Fruit fly (Drosophila melanogaster): ENCODE measurements around the gene Mkp3.
A peak's percentile ranks its signal among the peaks of the same experiment; 100 is the strongest.

Gene Mkp3

DNA sequence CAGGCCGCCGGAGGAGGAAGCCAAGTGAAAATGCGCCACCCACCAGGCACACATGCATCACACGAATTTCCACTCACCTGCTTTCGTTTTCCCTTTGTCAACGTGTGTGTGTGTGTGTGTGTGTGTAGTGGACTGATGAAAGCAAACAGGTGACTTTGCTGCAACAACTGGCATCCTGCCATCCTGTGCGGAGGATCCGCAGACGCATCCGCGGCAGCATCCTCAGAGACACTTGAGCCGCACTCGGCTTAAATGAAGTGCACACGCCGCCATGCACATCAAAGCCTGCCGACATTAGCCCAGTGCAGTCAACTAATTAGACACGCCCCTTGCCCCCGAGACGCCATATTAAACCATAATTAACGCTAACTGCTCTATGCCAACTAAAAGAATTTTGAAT is 27.4 kb downstream of the Mkp3 start:
- TF ChIP-seq OdsH (GFP tag; optimal IDR thresholded peaks at IDR 0.05) (no peak), psq (GFP tag; optimal IDR thresholded peaks at IDR 0.05) (no peak), Vsx2 (GFP tag; optimal IDR thresholded peaks at IDR 0.05; ENCODE audit: partially characterized antibody) (no peak), sage (GFP tag; optimal IDR thresholded peaks at IDR 0.05) (no peak), Hr83 (GFP tag; optimal IDR thresholded peaks at IDR 0.05; ENCODE audit: poor library complexity, severe bottlenecking) (no peak)

DNA sequence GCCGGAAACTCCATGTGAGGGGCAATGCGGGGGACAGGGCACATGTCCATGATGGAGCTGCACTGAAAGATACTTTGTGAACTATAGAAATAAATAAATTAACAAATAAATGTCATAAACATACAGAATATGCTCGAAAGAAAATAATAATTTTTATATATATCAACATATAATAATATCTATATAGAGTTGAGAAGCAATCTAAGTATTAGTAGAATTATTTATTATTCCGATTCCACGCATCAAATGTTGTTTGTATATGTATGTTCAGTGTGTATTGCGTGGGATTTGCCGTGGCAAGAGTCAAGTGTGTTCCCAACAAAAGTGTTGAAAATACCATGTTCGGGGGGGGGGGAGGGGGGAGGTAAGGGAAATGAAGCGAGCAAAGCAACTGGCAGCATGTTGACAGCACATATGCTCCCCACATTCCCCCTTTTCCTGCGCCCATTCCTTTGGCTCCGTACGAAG is 29.3 kb downstream of the Mkp3 start:
- no peak for TF ChIP-seq lola (GFP tag; optimal IDR thresholded peaks at IDR 0.05)
- TF ChIP-seq psq (GFP tag; optimal IDR thresholded peaks at IDR 0.05) = peak; percentile 47
- TF ChIP-seq h (GFP tag; optimal IDR thresholded peaks at IDR 0.05) = peak; percentile 1
- TF ChIP-seq Dfd (GFP tag; optimal IDR thresholded peaks at IDR 0.05) = peak; percentile 95
- TF ChIP-seq Mio (GFP tag; optimal IDR thresholded peaks at IDR 0.05) = no peak
- TF ChIP-seq CG9705 (GFP tag; optimal IDR thresholded peaks at IDR 0.05) = no peak
- peak; percentile 24 for TF ChIP-seq OdsH (GFP tag; optimal IDR thresholded peaks at IDR 0.05)
- peak; percentile 27 for TF ChIP-seq Sp1 (GFP tag; optimal IDR thresholded peaks at IDR 0.05)
- TF ChIP-seq HLH106 (tag; optimal IDR thresholded peaks at IDR 0.05) = peak; percentile 30
- TF ChIP-seq rgr (GFP tag; optimal IDR thresholded peaks at IDR 0.05) = peak; percentile 19
- TF ChIP-seq Hr78 (GFP tag; optimal IDR thresholded peaks at IDR 0.05) = no peak
- peak in 1 of 2 experiments; percentile 40 for TF ChIP-seq foxo (GFP tag; optimal IDR thresholded peaks at IDR 0.05)
- no peak for TF ChIP-seq pan (optimal IDR thresholded peaks at IDR 0.05)

DNA sequence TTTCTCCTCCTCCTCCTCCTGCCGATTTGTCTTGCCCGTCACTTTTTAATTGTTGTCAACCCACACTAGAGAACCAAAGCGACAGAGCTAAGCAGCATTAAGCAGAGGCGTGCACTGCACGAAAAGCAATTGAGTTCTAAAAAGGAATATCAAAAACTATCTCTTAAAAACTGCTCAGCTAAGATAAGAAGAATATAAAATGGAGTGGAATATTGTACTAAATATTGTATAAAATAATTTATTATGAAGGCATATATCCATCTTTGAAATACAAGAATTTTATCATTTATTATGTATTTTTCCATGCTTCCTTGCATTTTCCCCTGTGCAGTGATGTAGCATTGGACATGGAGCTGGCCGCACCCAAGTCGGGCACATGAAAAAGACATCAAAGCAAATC is 31.2 kb downstream of the Mkp3 start:
- TF ChIP-seq rgr (GFP tag; optimal IDR thresholded peaks at IDR 0.05) = peak; percentile 45
- TF ChIP-seq sage (GFP tag; optimal IDR thresholded peaks at IDR 0.05) = no peak
- TF ChIP-seq psq (GFP tag; optimal IDR thresholded peaks at IDR 0.05) = peak; percentile 39
- TF ChIP-seq jim (GFP tag; optimal IDR thresholded peaks at IDR 0.05) = no peak
- TF ChIP-seq foxo (GFP tag; optimal IDR thresholded peaks at IDR 0.05) = peak in 1 of 2 experiments; percentile 36
- TF ChIP-seq Vsx2 (GFP tag; optimal IDR thresholded peaks at IDR 0.05; ENCODE audit: partially characterized antibody) = no peak
- no peak for TF ChIP-seq Abd-B (GFP tag; optimal IDR thresholded peaks at IDR 0.05)
- peak; percentile 44 for TF ChIP-seq h (GFP tag; optimal IDR thresholded peaks at IDR 0.05)
- no peak for TF ChIP-seq dl (GFP tag; optimal IDR thresholded peaks at IDR 0.05; ENCODE audit: insufficient read depth in 1 of 2, partially characterized antibody in 2 of 2)
- TF ChIP-seq woc (GFP tag; optimal IDR thresholded peaks at IDR 0.05) = peak; percentile 14
- TF ChIP-seq brk (GFP tag; optimal IDR thresholded peaks at IDR 0.05) = no peak
- TF ChIP-seq tai (GFP tag; optimal IDR thresholded peaks at IDR 0.05) = no peak
- peak; percentile 46 for TF ChIP-seq Sp1 (GFP tag; optimal IDR thresholded peaks at IDR 0.05)
- no peak for TF ChIP-seq usp (GFP tag; optimal IDR thresholded peaks at IDR 0.05)
- no peak for TF ChIP-seq Jra (GFP tag; optimal IDR thresholded peaks at IDR 0.05)
- TF ChIP-seq fru (GFP tag; optimal IDR thresholded peaks at IDR 0.05) = peak; percentile 16
- no peak for TF ChIP-seq dmrt93B (GFP tag; optimal IDR thresholded peaks at IDR 0.05)
- TF ChIP-seq N (GFP tag; optimal IDR thresholded peaks at IDR 0.05) = no peak
- peak; percentile 29 for TF ChIP-seq HLH106 (tag; optimal IDR thresholded peaks at IDR 0.05)
- peak; percentile 8 for TF ChIP-seq ey (GFP tag; optimal IDR thresholded peaks at IDR 0.05)
- no peak for TF ChIP-seq pan (optimal IDR thresholded peaks at IDR 0.05)
- TF ChIP-seq Hnf4 (GFP tag; optimal IDR thresholded peaks at IDR 0.05) = no peak
- peak; percentile 48 for TF ChIP-seq OdsH (GFP tag; optimal IDR thresholded peaks at IDR 0.05)
- no peak for TF ChIP-seq Mio (GFP tag; optimal IDR thresholded peaks at IDR 0.05)
- TF ChIP-seq CrebA (GFP tag; optimal IDR thresholded peaks at IDR 0.05; ENCODE audit: borderline replicate concordance) = no peak
- TF ChIP-seq CG32264 (GFP tag; optimal IDR thresholded peaks at IDR 0.05) = no peak

DNA sequence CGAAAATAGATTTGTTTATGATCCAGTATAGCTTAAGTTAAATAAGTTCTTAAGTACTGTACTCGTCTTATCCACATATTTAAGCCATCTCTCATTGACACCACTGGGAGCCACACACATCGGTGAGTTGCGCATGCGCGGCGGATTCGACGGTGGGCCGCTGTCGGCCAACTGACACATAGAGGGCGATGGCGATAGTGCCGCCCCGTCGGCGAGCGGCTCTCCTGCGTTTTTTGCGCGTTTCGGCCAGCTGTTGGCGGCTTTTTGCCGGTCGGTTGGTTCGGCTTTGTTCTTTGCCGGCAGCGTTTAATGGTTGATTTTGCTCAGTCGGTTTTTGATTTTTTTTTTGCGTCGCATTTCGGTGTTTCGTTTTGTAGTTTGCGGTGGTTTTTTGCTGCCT is 32.0 kb downstream of the Mkp3 start:
- no peak for TF ChIP-seq sage (GFP tag; optimal IDR thresholded peaks at IDR 0.05)
- no peak for TF ChIP-seq HLH106 (tag; optimal IDR thresholded peaks at IDR 0.05)
- no peak for TF ChIP-seq usp (GFP tag; optimal IDR thresholded peaks at IDR 0.05)
- no peak for TF ChIP-seq Hr83 (GFP tag; optimal IDR thresholded peaks at IDR 0.05; ENCODE audit: poor library complexity, severe bottlenecking)
- TF ChIP-seq ey (GFP tag; optimal IDR thresholded peaks at IDR 0.05) = no peak
- no peak for TF ChIP-seq h (GFP tag; optimal IDR thresholded peaks at IDR 0.05)
- TF ChIP-seq Mio (GFP tag; optimal IDR thresholded peaks at IDR 0.05) = no peak
- TF ChIP-seq dsf (GFP tag; optimal IDR thresholded peaks at IDR 0.05; ENCODE audit: borderline replicate concordance) = no peak
- no peak for TF ChIP-seq N (GFP tag; optimal IDR thresholded peaks at IDR 0.05)
- TF ChIP-seq Sp1 (GFP tag; optimal IDR thresholded peaks at IDR 0.05) = no peak
- no peak for TF ChIP-seq sv (GFP tag; optimal IDR thresholded peaks at IDR 0.05)
- no peak for TF ChIP-seq Hr78 (GFP tag; optimal IDR thresholded peaks at IDR 0.05)
- TF ChIP-seq Myc (optimal IDR thresholded peaks at IDR 0.05) = no peak
- TF ChIP-seq jim (GFP tag; optimal IDR thresholded peaks at IDR 0.05) = no peak
- no peak for TF ChIP-seq CrebA (GFP tag; optimal IDR thresholded peaks at IDR 0.05; ENCODE audit: borderline replicate concordance)
- TF ChIP-seq psq (GFP tag; optimal IDR thresholded peaks at IDR 0.05) = no peak
- TF ChIP-seq brk (GFP tag; optimal IDR thresholded peaks at IDR 0.05) = no peak
- TF ChIP-seq Dif (GFP tag; optimal IDR thresholded peaks at IDR 0.05; ENCODE audit: partially characterized antibody) = no peak
- TF ChIP-seq lola (GFP tag; optimal IDR thresholded peaks at IDR 0.05) = no peak
- no peak for TF ChIP-seq CG9705 (GFP tag; optimal IDR thresholded peaks at IDR 0.05)

Measured in whole organism, wandering third instar larva.